Worm (Caenorhabditis elegans) whole organism, mixed stage, embryonic: ENCODE results near the gene str-188.

Experiments
- M03D4.4 ChIP-seq: sonication (generic microtip); optimal IDR thresholded peaks from 2 replicates; lab custom pipeline; 2017; ENCODE audit warnings: mild to moderate bottlenecking, missing genetic modification characterization, missing compliant biosample characterization
- bed-3 ChIP-seq: fragments of 200-800 bp; sonication (Bioruptor generic); optimal IDR thresholded peaks from 3 replicates; lab custom pipeline; 2018; ENCODE audit warnings: mild to moderate bottlenecking, missing genetic modification characterization, moderate library complexity, missing compliant biosample characterization
- blmp-1 ChIP-seq: fragments of 150-350 bp; optimal IDR thresholded peaks from 2 replicates; lab custom pipeline; 2014; ENCODE audit warnings: missing biosample characterization, missing genetic modification characterization
- ceh-39 ChIP-seq: fragments of 150-350 bp; optimal IDR thresholded peaks from 2 replicates; lab custom pipeline; 2014; ENCODE audit warnings: missing biosample characterization, missing genetic modification characterization
- ceh-43 ChIP-seq: fragments of 200-800 bp; sonication (Bioruptor generic); optimal IDR thresholded peaks from 2 replicates; lab custom pipeline; 2018; ENCODE audit warnings: mild to moderate bottlenecking, missing genetic modification characterization, moderate library complexity, missing compliant biosample characterization
- ceh-83 ChIP-seq: fragments of 200-800 bp; sonication (Bioruptor generic); optimal IDR thresholded peaks from 2 replicates; lab custom pipeline; 2018; ENCODE audit warnings: mild to moderate bottlenecking, missing genetic modification characterization, missing compliant biosample characterization
- ces-1 ChIP-seq: fragments of 150-350 bp; optimal IDR thresholded peaks from 2 replicates; lab custom pipeline; 2014; ENCODE audit warnings: missing biosample characterization, missing genetic modification reagents, missing genetic modification characterization
- cnd-1 ChIP-seq: fragments of 200-800 bp; sonication (Bioruptor generic); optimal IDR thresholded peaks from 2 replicates; lab custom pipeline; 2018; ENCODE audit warnings: mild to moderate bottlenecking, missing genetic modification characterization, missing compliant biosample characterization
- drap-1 ChIP-seq: fragments of 200-800 bp; sonication (Bioruptor generic); optimal IDR thresholded peaks from 3 replicates; lab custom pipeline; 2018; ENCODE audit warnings: mild to moderate bottlenecking, missing genetic modification characterization, missing compliant biosample characterization
- elt-1 ChIP-seq: sonication (generic microtip); optimal IDR thresholded peaks from 2 replicates; lab custom pipeline; 2017; ENCODE audit warnings: missing genetic modification characterization, mild to moderate bottlenecking, missing compliant biosample characterization, antibody characterized with exemption, moderate library complexity, borderline replicate concordance; ENCODE audit not compliant: insufficient read depth
- elt-3 ChIP-seq: fragments of 150-350 bp; optimal IDR thresholded peaks from 2 replicates; lab custom pipeline; 2014; ENCODE audit warnings: missing biosample characterization, missing genetic modification characterization
- flh-1 ChIP-seq: fragments of 200-800 bp; sonication (Bioruptor generic); optimal IDR thresholded peaks from 2 replicates; lab custom pipeline; 2018; ENCODE audit warnings: mild to moderate bottlenecking, missing genetic modification characterization, moderate library complexity, missing compliant biosample characterization
- ham-2 ChIP-seq: fragments of 200-800 bp; sonication (Bioruptor generic); optimal IDR thresholded peaks from 2 replicates; lab custom pipeline; 2018; ENCODE audit warnings: mild to moderate bottlenecking, missing genetic modification characterization, missing compliant biosample characterization
- hlh-1 ChIP-seq: fragments of 150-350 bp; optimal IDR thresholded peaks from 2 replicates; lab custom pipeline; 2014; ENCODE audit warnings: missing biosample characterization, missing genetic modification reagents, missing genetic modification characterization
- lin-13 ChIP-seq: fragments of 150-350 bp; optimal IDR thresholded peaks from 2 replicates; lab custom pipeline; 2014; ENCODE audit warnings: missing biosample characterization, missing genetic modification characterization
- lin-32 ChIP-seq: fragments of 200-800 bp; sonication (Bioruptor generic); optimal IDR thresholded peaks from 2 replicates; lab custom pipeline; 2018; ENCODE audit warnings: mild to moderate bottlenecking, missing genetic modification characterization, missing compliant biosample characterization
- lsy-2 ChIP-seq: fragments of 150-350 bp; optimal IDR thresholded peaks from 2 replicates; lab custom pipeline; 2014; ENCODE audit warnings: missing biosample characterization, missing genetic modification characterization
- mab-5 ChIP-seq: fragments of 150-350 bp; optimal IDR thresholded peaks from 2 replicates; lab custom pipeline; 2014; ENCODE audit warnings: missing biosample characterization, missing genetic modification characterization
- mep-1 ChIP-seq: fragments of 150-350 bp; optimal IDR thresholded peaks from 2 replicates; lab custom pipeline; 2017; ENCODE audit warnings: missing biosample characterization, missing genetic modification reagents, missing genetic modification characterization, inconsistent platforms
- mls-2 ChIP-seq: sonication (generic microtip); optimal IDR thresholded peaks from 2 replicates; lab custom pipeline; 2016; ENCODE audit warnings: mild to moderate bottlenecking, missing genetic modification characterization, moderate library complexity, missing compliant biosample characterization
- nhr-12 ChIP-seq: fragments of 150-350 bp; optimal IDR thresholded peaks from 2 replicates; lab custom pipeline; 2014; ENCODE audit warnings: missing biosample characterization, missing genetic modification characterization
- nhr-2 ChIP-seq: fragments of 150-350 bp; optimal IDR thresholded peaks from 2 replicates; lab custom pipeline; 2014; ENCODE audit warnings: missing biosample characterization, missing genetic modification characterization
- nhr-237 ChIP-seq: fragments of 150-350 bp; optimal IDR thresholded peaks from 2 replicates; lab custom pipeline; 2014; ENCODE audit warnings: missing biosample characterization, missing genetic modification characterization
- nhr-28 ChIP-seq: fragments of 150-350 bp; optimal IDR thresholded peaks from 2 replicates; lab custom pipeline; 2014; ENCODE audit warnings: missing biosample characterization, missing genetic modification characterization
- nhr-76 ChIP-seq: sonication (generic microtip); optimal IDR thresholded peaks from 2 replicates; lab custom pipeline; 2017; ENCODE audit warnings: missing biosample characterization, missing genetic modification characterization
- pha-4 ChIP-seq: fragments of 150-350 bp; optimal IDR thresholded peaks from 2 replicates; lab custom pipeline; 2018; ENCODE audit warnings: missing biosample characterization, missing genetic modification reagents, missing genetic modification characterization
- sem-2 ChIP-seq: fragments of 200-800 bp; sonication (Bioruptor generic); optimal IDR thresholded peaks from 2 replicates; lab custom pipeline; 2018; ENCODE audit warnings: mild to moderate bottlenecking, missing genetic modification characterization, missing compliant biosample characterization
- snpc-4 ChIP-seq: fragments of 150-350 bp; optimal IDR thresholded peaks from 2 replicates; lab custom pipeline; 2014; ENCODE audit warnings: missing biosample characterization, missing genetic modification characterization
- sptf-1 ChIP-seq: sonication (generic microtip); optimal IDR thresholded peaks from 2 replicates; lab custom pipeline; 2017; ENCODE audit warnings: mild to moderate bottlenecking, missing genetic modification characterization, moderate library complexity, missing compliant biosample characterization
- tbx-8 ChIP-seq: fragments of 200-800 bp; sonication (Bioruptor generic); optimal IDR thresholded peaks from 2 replicates; lab custom pipeline; 2018; ENCODE audit warnings: mild to moderate bottlenecking, missing genetic modification characterization, moderate library complexity, missing compliant biosample characterization
- unc-120 ChIP-seq: sonication (generic microtip); optimal IDR thresholded peaks from 2 replicates; lab custom pipeline; 2017; ENCODE audit warnings: missing genetic modification characterization, missing compliant biosample characterization; ENCODE audit not compliant: poor library complexity, severe bottlenecking
- unc-39 ChIP-seq: fragments of 150-350 bp; optimal IDR thresholded peaks from 2 replicates; lab custom pipeline; 2014; ENCODE audit warnings: missing biosample characterization, missing genetic modification characterization
- unc-62 ChIP-seq: fragments of 150-350 bp; optimal IDR thresholded peaks from 2 replicates; lab custom pipeline; 2014; ENCODE audit warnings: missing biosample characterization, missing genetic modification reagents, missing genetic modification characterization
- zip-8 ChIP-seq: fragments of 150-350 bp; optimal IDR thresholded peaks from 2 replicates; lab custom pipeline; 2014; ENCODE audit warnings: missing biosample characterization, missing genetic modification characterization
- ztf-11 ChIP-seq: fragments of 150-350 bp; optimal IDR thresholded peaks from 2 replicates; lab custom pipeline; 2014; ENCODE audit warnings: missing biosample characterization, missing genetic modification characterization

Gene str-188

ce11 chrV:9685559-9685958 is 30.9 kb upstream of the str-188 start, which contains the start of gene ZK287.4:
TSS of gene ZK287.4 (minus strand) at chrV:9685659.
- TF ChIP-seq mep-1, result no peak
- TF ChIP-seq snpc-4, result no peak
- TF ChIP-seq lsy-2 (tag; lab: Kevin White, UChicago), result no peak
- TF ChIP-seq ceh-43 (GFP tag; lab: Kevin White, UChicago), result no peak

- no peak for TF ChIP-seq ceh-83 (GFP tag; lab: Kevin White, UChicago)
- TF ChIP-seq lin-32 (GFP tag; lab: Kevin White, UChicago), result no peak
- TF ChIP-seq sptf-1 (tag; lab: Kevin White, UChicago), result no peak
- TF ChIP-seq mab-5 (tag; lab: Kevin White, UChicago), result no peak
- TF ChIP-seq ceh-43 (GFP tag; lab: Kevin White, UChicago), result no peak
- no peak for TF ChIP-seq drap-1 (GFP tag; lab: Kevin White, UChicago)
- no peak for TF ChIP-seq tbx-8 (GFP tag; lab: Kevin White, UChicago)
- TF ChIP-seq blmp-1 (tag; lab: Kevin White, UChicago), result no peak
- TF ChIP-seq mep-1, result no peak
- no peak for TF ChIP-seq nhr-76
- no peak for TF ChIP-seq lin-13 (tag; lab: Kevin White, UChicago)
- TF ChIP-seq unc-39 (tag; lab: Kevin White, UChicago), result no peak
Measured at ce11 chrV:9689364-9689763, 27.1 kb upstream of the str-188 start.

- no peak for TF ChIP-seq cnd-1 (tag; lab: Kevin White, UChicago)
- TF ChIP-seq mab-5 (tag; lab: Kevin White, UChicago), result no peak
- no peak for TF ChIP-seq ham-2 (GFP tag; lab: Kevin White, UChicago)
- no peak for TF ChIP-seq nhr-76
- no peak for TF ChIP-seq lsy-2 (tag; lab: Kevin White, UChicago)
- no peak for TF ChIP-seq unc-62
- no peak for TF ChIP-seq blmp-1 (tag; lab: Kevin White, UChicago)
- no peak for TF ChIP-seq elt-3
- TF ChIP-seq ztf-11 (tag; lab: Kevin White, UChicago), result no peak
- no peak for TF ChIP-seq bed-3 (GFP tag; lab: Kevin White, UChicago)
- no peak for TF ChIP-seq ceh-43 (GFP tag; lab: Kevin White, UChicago)
- no peak for TF ChIP-seq lin-32 (GFP tag; lab: Kevin White, UChicago)
- TF ChIP-seq snpc-4, result no peak
- no peak for TF ChIP-seq nhr-12
- TF ChIP-seq M03D4.4 (tag; lab: Kevin White, UChicago), result no peak
- no peak for TF ChIP-seq unc-120
- TF ChIP-seq ces-1 (GFP tag; lab: Kevin White, UChicago), result no peak
- no peak for TF ChIP-seq mep-1
- TF ChIP-seq, all 35 proteins: peak for 0
Measured at ce11 chrV:9690099-9690572, 26.4 kb upstream of the str-188 start, which contains the start of gene rbx-1. TSS of gene rbx-1 (minus strand) at chrV:9690522.

- TF ChIP-seq blmp-1 (tag; lab: Kevin White, UChicago), result peak; percentile 85
- no peak for TF ChIP-seq zip-8 (tag; lab: Kevin White, UChicago)
- TF ChIP-seq lsy-2 (tag; lab: Kevin White, UChicago), result peak; percentile 90
- peak; percentile 37 for TF ChIP-seq mep-1
Measured at ce11 chrV:9690728-9691127, 25.8 kb upstream of the str-188 start.

- no peak for TF ChIP-seq ztf-11 (tag; lab: Kevin White, UChicago)
- peak; percentile 15 for TF ChIP-seq ham-2 (GFP tag; lab: Kevin White, UChicago)
- TF ChIP-seq drap-1 (GFP tag; lab: Kevin White, UChicago), result peak; percentile 54
- no peak for TF ChIP-seq bed-3 (GFP tag; lab: Kevin White, UChicago)
- TF ChIP-seq nhr-12, result no peak
- TF ChIP-seq ces-1 (GFP tag; lab: Kevin White, UChicago), result peak; percentile 17
- TF ChIP-seq lin-32 (GFP tag; lab: Kevin White, UChicago), result no peak
- TF ChIP-seq ceh-39 (tag; lab: Kevin White, UChicago), result no peak
- peak; percentile 4 for TF ChIP-seq cnd-1 (tag; lab: Kevin White, UChicago)
- no peak for TF ChIP-seq mab-5 (tag; lab: Kevin White, UChicago)
- TF ChIP-seq sem-2, result no peak
- TF ChIP-seq M03D4.4 (tag; lab: Kevin White, UChicago), result peak; percentile 36
- TF ChIP-seq ceh-83 (GFP tag; lab: Kevin White, UChicago), result no peak
- TF ChIP-seq mls-2 (tag; lab: Kevin White, UChicago), result peak; percentile 59
- no peak for TF ChIP-seq zip-8 (tag; lab: Kevin White, UChicago)
- TF ChIP-seq flh-1 (GFP tag; lab: Kevin White, UChicago), result no peak
- peak; percentile 45 for TF ChIP-seq mep-1
- no peak for TF ChIP-seq nhr-76
- TF ChIP-seq nhr-2 (tag; lab: Kevin White, UChicago), result no peak
- peak; percentile 16 for TF ChIP-seq unc-62
- peak; percentile 85 for TF ChIP-seq blmp-1 (tag; lab: Kevin White, UChicago)
- no peak for TF ChIP-seq ceh-43 (GFP tag; lab: Kevin White, UChicago)
- TF ChIP-seq hlh-1 (tag; lab: Kevin White, UChicago), result peak; percentile 25
- TF ChIP-seq pha-4, result no peak
- peak; percentile 28 for TF ChIP-seq lsy-2 (tag; lab: Kevin White, UChicago)
- no peak for TF ChIP-seq unc-39 (tag; lab: Kevin White, UChicago)
- no peak for TF ChIP-seq nhr-28 (tag; lab: Kevin White, UChicago)
- no peak for TF ChIP-seq tbx-8 (GFP tag; lab: Kevin White, UChicago)
- TF ChIP-seq snpc-4, result no peak
- TF ChIP-seq sptf-1 (tag; lab: Kevin White, UChicago), result peak; percentile 62
- peak; percentile 10 for TF ChIP-seq nhr-237 (tag; lab: Kevin White, UChicago)
- no peak for TF ChIP-seq elt-3
- TF ChIP-seq unc-120, result peak; percentile 78
- no peak for TF ChIP-seq elt-1 (tag; lab: Kevin White, UChicago)
- TF ChIP-seq lin-13 (tag; lab: Kevin White, UChicago), result peak; percentile 27
Measured at ce11 chrV:9692109-9692581, 24.4 kb upstream of the str-188 start, which contains the start of gene ztf-9. TSS of gene ztf-9 (minus strand) at chrV:9692159.
